Fruit fly (Drosophila melanogaster) Kc167 (cell line): ENCODE measurements around the gene Arp10.

Experiments used
- Myc ChIP-seq: fragments of >200 bp; optimal IDR thresholded peaks from 2 replicates; lab custom pipeline; 2017; ENCODE audit warnings: missing external identifiers
- Sin3A ChIP-seq: fragments of >200 bp; optimal IDR thresholded peaks from 2 replicates; lab custom pipeline; 2018; ENCODE audit warnings: missing external identifiers
- h ChIP-seq: fragments of >200 bp; optimal IDR thresholded peaks from 3 replicates; lab custom pipeline; 2018; ENCODE audit warnings: missing external identifiers
- insv ChIP-seq: fragments of >200 bp; optimal IDR thresholded peaks from 3 replicates; lab custom pipeline; 2018; ENCODE audit warnings: missing external identifiers
- psq ChIP-seq: fragments of >200 bp; optimal IDR thresholded peaks from 2 replicates; lab custom pipeline; 2017; ENCODE audit warnings: missing external identifiers
- ttk ChIP-seq: sonication (Bioruptor generic); optimal IDR thresholded peaks from 2 replicates; lab custom pipeline; 2017; ENCODE audit warnings: missing external identifiers

The Arp10 gene

DNA sequence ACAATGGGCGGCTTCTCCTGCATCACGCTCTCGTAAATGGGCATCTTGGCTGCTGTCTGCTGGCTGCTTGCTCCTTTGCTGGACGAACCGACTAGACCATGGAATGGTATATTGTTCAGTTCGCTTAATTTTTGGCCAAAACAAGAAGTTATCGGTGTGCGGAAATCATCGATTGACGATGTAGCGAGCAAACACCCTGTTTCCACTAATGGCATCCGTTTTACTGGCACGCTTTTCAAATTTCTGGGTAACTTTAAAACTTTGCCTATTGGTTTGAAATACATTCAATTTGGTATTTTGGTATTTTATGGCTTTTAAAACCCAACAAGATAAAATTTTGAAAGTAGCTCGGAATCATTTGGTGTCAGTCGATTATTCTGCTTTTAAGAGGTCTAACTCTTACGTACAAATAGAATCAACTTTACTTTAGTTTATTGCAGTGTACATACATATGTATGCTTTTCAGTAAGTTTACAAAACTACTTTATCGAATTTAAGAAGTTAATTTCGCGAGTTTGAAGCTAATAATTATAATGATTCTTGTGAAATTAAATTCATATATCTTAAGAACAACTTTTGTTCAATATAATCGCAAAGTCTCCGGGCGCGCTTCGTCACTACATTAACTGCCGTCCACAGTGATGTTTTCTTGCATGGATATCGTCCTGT is at the start of gene Arp10:
Gene Arp10, minus strand, starts transcription at position 304 of the 669 bp plus-strand sequence.
- TF ChIP-seq Myc (lab: Kevin White, UChicago) (no peak), psq (lab: Kevin White, UChicago) (no peak), Sin3A (no peak), ttk (lab: Kevin White, UChicago) (no peak), insv (no peak), h (no peak)

DNA sequence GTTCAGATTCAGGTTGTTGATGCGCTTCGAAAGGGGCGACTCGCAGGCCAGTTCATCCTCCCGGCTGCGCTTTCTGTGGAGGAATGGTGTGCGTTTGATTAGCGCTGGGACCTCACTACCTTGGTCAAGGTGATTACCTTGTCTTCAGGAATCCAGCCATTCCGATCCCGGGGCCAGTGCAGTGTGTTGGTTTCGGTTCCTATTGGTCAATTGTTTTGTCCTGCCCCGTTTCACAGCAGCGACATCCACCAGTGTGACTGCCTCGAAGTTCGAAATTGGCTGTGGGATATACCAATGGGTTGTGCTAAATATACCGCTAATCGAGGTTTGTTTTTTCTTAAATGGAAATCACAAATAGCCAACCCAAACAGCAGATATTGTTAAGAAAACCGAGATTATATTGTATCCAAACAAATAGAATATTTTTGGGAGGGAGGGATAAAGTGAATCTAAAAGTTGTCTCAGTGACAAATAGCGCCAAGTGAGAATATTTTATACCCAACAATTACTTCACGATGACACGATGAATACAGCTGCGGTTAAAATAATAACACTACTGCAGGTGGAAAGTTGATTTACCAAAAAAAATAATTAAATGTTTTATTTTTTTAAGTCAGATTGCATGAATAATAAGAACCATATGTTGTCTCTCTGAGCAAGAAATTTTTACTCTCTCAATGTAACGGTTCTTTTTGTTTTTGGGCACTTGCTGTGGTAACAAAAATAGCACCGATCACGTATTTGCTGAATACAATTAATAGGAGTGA is 49.0 kb upstream of the Arp10 start, which contains the start of gene CG14229:
Gene CG14229, minus strand, starts transcription at position 459 of the 767 bp plus-strand sequence.
- TF ChIP-seq insv (no peak), ttk (lab: Kevin White, UChicago) (no peak), h (no peak), Myc (lab: Kevin White, UChicago) (no peak), Sin3A (no peak), psq (lab: Kevin White, UChicago) (no peak)

DNA sequence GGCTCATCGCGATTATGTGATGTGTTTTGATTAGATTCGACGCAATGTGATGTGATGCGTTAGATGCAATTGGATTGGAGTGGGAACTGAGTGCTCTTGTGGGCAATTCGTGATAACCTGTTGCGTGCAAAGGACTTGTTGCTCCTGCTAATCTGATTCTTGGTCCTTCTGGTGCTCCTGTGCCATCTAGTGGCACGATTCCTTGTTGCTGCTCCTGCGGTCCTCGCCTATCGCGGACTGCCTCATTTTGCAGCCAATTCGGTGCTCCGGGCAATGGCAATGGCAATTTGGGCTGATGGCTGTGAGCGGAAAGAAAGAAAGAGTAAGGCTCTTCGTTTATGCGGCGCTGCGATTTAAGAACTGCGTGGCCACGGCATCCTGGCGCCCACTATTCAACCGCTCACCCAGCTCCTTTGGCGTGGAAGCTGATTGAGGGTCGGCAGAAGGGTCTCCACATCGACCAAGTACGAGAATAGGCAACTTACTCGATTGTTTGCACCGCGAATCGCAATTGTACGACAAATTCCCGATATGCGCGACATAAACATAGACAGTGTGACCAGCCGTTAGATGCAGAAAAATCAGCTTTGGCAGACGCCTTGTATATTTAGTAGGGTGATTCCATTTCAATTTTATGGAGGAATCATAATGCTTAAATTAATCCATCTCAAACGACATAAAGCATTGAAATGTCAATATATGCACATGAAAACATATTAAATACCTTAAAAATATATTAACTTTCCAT is 47.1 kb upstream of the Arp10 start, which contains the start of gene Mer:
Gene Mer, minus strand, starts transcription at position 550 of the 748 bp plus-strand sequence.
- TF ChIP-seq Myc (lab: Kevin White, UChicago): no peak
- no peak for TF ChIP-seq h
- TF ChIP-seq psq (lab: Kevin White, UChicago): no peak
- peak; percentile 31 for TF ChIP-seq insv

DNA sequence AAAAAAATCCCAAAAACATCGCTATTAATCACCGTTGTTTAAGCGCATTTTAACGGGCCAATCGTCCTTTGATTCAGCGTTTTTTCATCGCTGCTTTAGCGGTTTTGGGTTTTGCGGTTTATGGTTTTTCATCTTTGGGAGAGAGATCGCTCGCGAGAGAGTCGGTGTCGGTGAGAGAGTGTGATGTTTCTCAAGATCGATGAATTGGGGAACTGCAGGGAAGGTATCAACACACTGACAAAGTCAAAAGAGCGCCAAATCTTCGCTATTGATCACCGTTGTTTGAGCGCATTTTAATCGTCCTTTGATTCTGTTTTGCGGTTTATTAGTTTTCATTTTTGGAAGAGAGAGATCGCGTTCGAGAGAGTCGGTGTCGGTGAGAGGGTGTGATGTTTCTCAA is 44.1 kb upstream of the Arp10 start:
- TF ChIP-seq ttk (lab: Kevin White, UChicago) (no peak), Sin3A (no peak), Myc (lab: Kevin White, UChicago) (no peak), h (no peak), insv (no peak), psq (lab: Kevin White, UChicago) (no peak)

DNA sequence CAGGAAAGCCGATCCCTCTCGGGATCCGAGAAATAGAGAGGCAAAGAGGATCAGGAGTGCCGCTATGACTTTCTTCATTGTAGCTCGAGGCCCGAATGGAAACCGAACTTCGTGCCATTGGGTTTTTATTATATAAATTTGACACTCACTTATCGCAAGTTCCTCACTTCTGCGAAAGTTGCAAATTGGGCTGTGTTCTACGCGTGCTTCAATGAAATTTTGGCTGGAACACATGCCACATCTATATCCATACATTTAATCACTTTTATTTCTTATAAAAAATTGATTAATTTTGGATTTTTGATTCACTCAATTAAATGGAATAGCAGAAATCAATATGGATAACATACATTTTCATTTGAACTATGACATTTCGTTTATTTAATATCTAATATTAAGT is 42.9 kb upstream of the Arp10 start, which contains the start of gene CG14227:
Gene CG14227, minus strand, starts transcription at position 101 of the 400 bp plus-strand sequence.
- TF ChIP-seq Myc (lab: Kevin White, UChicago): no peak
- no peak for TF ChIP-seq psq (lab: Kevin White, UChicago)
- TF ChIP-seq h: no peak
- no peak for TF ChIP-seq insv
- no peak for TF ChIP-seq Sin3A
- TF ChIP-seq ttk (lab: Kevin White, UChicago): no peak

DNA sequence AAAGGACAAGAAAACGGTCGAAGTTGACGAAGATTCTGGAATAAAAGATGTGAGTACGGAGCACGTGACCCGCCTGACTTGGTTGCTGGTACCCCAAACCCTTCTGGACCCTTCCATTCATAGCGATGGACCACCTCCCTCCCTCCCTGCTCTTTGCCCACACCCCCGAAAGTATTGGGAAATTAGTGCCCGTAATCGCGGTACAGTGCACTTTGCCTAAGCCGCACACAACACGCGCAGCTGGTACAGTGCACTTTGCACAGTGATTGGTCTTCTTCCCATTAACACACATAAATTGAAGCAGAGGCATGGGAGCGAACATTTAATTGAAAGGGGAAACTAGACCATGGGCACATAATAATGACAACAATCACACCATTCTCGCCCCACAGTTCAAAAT is 38.1 kb upstream of the Arp10 start:
- no peak for TF ChIP-seq insv

DNA sequence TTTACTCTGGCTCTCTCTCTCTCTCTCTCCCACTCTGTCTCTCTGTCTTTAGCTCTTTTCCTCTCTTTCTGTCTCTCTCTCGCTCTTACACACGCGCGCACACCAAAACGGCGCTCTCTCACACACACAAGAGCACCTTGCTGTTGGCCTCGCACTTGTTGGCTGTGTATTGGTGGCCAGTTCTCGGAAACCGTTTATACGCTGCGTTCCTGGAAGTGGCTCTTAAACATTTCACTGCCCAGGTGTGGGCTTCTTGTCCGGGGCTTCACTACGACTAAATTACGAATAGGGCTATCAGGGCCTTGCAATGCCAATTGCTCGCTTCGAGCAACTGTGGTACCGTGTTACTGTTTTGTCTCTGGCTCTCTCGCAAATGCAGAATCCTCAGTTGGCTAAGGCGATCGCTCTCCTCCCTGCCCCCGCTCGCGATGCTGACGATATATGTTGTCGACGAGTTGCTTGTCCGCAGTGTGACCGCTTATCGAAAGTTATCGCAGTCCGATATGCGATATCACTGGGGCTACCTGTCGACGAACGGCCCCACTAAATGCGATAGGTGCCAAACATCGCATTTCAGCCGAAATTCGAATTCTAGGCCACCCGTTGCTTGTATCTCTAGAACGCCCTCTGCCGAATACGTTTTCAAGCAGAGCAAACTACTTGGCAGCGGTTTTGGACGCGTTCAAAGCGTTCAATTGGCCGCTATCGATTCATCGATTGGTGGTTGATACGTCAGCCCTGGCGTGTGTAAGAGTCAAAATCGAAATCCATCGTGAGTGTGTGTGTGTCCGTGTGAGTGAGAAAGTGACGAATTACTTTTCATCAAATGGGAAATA is 37.3 kb upstream of the Arp10 start, which contains the start of the genes dome and Ubqn:
Gene dome, minus strand, starts transcription at position 479 of the 836 bp plus-strand sequence.
Gene Ubqn, plus strand, starts transcription at position 769 of the 836 bp plus-strand sequence.
- TF ChIP-seq Myc (lab: Kevin White, UChicago) (no peak), ttk (lab: Kevin White, UChicago) (no peak), Sin3A (no peak), insv (no peak), h (no peak), psq (lab: Kevin White, UChicago) (no peak)

DNA sequence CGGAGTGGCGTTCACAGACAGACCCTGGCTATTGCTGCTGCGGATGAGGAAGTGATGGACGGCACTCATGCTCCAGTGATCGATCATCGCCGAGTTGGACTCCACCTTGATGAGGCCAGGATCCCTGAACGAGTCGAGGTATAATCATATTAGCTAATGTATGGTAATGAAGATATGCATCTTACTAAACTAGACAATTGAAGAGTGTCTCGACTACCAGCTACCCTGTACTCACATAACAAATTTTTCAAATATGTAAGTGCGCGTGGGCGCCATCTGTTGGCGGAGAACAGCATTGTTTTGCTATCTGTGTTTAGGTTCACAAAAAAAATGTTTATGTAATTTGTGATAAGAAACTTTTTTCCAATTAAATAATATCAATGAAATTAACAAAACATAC is 33.2 kb upstream of the Arp10 start:
- TF ChIP-seq h (no peak), insv (no peak), ttk (lab: Kevin White, UChicago) (no peak), Sin3A (no peak), psq (lab: Kevin White, UChicago) (no peak), Myc (lab: Kevin White, UChicago) (no peak)

DNA sequence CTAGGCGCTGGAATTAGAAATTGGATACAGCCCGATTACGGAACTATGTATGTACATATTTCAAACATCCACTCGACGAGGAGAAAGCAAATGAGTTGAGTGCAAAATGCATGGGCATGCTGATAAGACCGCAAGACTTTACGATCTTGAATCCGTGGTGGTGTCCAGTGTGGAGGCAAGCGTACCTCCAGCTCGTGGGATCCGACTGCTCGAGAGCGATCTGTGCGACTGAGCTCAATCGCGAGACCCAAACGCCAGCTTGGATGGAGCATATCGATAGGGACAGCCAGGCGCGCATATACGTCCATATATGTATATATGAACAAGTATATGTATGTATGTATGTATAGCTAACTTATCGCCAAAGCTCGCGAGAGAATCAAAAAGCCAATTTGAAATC is 29.7 kb upstream of the Arp10 start, which contains the start of gene et:
Gene et, minus strand, starts transcription at position 230 of the 400 bp plus-strand sequence.
- TF ChIP-seq ttk (lab: Kevin White, UChicago): no peak

DNA sequence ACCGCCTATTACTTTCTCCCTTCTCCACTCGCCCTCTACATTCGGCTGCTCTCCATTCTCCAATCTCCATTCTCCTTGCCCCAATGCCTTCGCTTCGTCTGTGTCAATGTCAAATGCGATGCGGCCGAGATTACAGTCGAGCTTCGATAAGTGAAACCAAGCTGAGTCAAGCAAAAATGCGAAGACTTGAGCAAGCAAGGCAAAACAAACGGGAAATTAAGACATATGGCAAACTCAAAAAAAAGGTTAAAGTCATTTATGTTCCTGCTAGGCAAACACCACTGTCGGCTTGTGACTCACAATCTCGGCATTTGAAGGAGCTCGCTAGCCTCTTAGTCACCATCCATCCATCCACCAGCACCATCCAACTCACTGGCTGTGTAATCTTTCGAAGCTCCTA is 22.4 kb upstream of the Arp10 start:
- no peak for TF ChIP-seq psq (lab: Kevin White, UChicago)
- no peak for TF ChIP-seq insv
- no peak for TF ChIP-seq ttk (lab: Kevin White, UChicago)
- no peak for TF ChIP-seq h
- TF ChIP-seq Sin3A: no peak
- no peak for TF ChIP-seq Myc (lab: Kevin White, UChicago)

DNA sequence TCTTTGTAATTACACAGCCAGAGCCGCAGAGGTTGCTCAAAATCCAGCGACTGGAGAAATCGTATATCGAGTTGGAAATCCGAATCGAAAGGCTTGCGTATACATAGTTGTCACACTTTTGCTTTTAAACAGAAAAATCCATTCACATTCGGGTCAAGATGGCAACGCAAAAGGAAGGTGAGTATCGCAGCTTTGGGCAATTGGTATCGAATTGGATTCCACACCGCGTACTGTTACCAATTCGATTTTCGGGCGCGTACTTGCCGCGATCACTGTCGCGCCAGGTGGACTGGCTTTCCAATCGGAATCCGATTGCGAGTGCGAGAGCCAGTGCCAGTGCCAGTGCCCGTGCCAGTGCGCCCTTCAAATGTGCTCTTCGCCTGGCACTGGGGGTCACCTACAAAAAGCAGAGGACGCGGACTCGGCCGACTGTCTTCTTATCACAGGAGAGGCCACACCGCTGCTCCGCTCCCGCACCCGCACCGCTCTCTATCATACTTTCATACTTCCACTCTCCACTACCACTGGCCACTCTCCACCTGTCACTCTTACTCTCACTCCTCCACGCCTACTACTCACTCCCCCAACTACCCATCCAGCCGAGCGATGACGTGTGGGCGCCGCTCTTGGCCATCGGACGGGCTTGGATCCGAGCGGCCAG is 21.6 kb upstream of the Arp10 start:
- no peak for TF ChIP-seq psq (lab: Kevin White, UChicago)
- TF ChIP-seq ttk (lab: Kevin White, UChicago): no peak
- no peak for TF ChIP-seq h
- TF ChIP-seq Sin3A: no peak
- TF ChIP-seq Myc (lab: Kevin White, UChicago): no peak
- no peak for TF ChIP-seq insv
